Fruit fly (Drosophila melanogaster) whole organism, embryonic: ENCODE measurements around the gene ZnT77C.

Experiments used
- Bgb ChIP-seq: fragments of 200-800 bp; sonication (Bioruptor generic); IDR thresholded peaks from 2 replicates; pipeline ENCODE4 v1.3.6; 2022; ENCODE audit warnings: missing biosample characterization, missing genetic modification characterization; ENCODE audit not compliant: partially characterized antibody
- BtbVII ChIP-seq: fragments of 200-800 bp; sonication (Bioruptor generic); optimal IDR thresholded peaks from 3 replicates; lab custom pipeline; 2017; ENCODE audit warnings: missing biosample characterization, mild to moderate bottlenecking, missing genetic modification characterization
- Bteb2 ChIP-seq: fragments of 200-800 bp; sonication (Bioruptor generic); optimal IDR thresholded peaks from 2 replicates; lab custom pipeline; 2016; ENCODE audit warnings: missing biosample characterization, missing genetic modification characterization
- CG1024 ChIP-seq: fragments of 200-800 bp; sonication (Bioruptor generic); IDR thresholded peaks from 2 replicates; pipeline ENCODE4 v1.3.6; 2022; ENCODE audit warnings: missing biosample characterization, missing genetic modification characterization
- CG10979 ChIP-seq: fragments of 200-800 bp; sonication (Bioruptor generic); optimal IDR thresholded peaks from 2 replicates; lab custom pipeline; 2018; ENCODE audit warnings: missing biosample characterization, mild to moderate bottlenecking, missing genetic modification characterization, moderate library complexity
- CG11247 ChIP-seq: fragments of 200-800 bp; sonication (Bioruptor generic); IDR thresholded peaks from 2 replicates; pipeline ENCODE4 v1.3.6; 2022; ENCODE audit warnings: missing biosample characterization, missing genetic modification characterization
- CG11456 ChIP-seq: fragments of 200-800 bp; sonication (Bioruptor generic); IDR thresholded peaks from 3 replicates; pipeline ENCODE4 v1.3.6; 2022; ENCODE audit warnings: missing biosample characterization, missing genetic modification characterization
- CG13287 ChIP-seq: fragments of 200-800 bp; sonication (Bioruptor generic); IDR thresholded peaks from 2 replicates; pipeline ENCODE4 v1.3.6; 2022; ENCODE audit warnings: missing biosample characterization, missing genetic modification characterization; ENCODE audit not compliant: partially characterized antibody
- CG14965 ChIP-seq: fragments of 200-800 bp; sonication (Bioruptor generic); optimal IDR thresholded peaks from 2 replicates; lab custom pipeline; 2016; ENCODE audit warnings: missing biosample characterization, missing genetic modification characterization, borderline replicate concordance
- CG16779 ChIP-seq: fragments of 200-800 bp; sonication (Bioruptor generic); IDR thresholded peaks from 2 replicates; pipeline ENCODE4 v1.3.6; 2022; ENCODE audit warnings: missing biosample characterization, missing genetic modification characterization
- CG17359 ChIP-seq: fragments of 200-800 bp; sonication (Bioruptor generic); optimal IDR thresholded peaks from 3 replicates; lab custom pipeline; 2018; ENCODE audit warnings: missing biosample characterization, mild to moderate bottlenecking, missing genetic modification characterization, moderate library complexity
- CG18599 ChIP-seq: fragments of 200-800 bp; sonication (Bioruptor generic); optimal IDR thresholded peaks from 3 replicates; lab custom pipeline; 2017; ENCODE audit warnings: missing biosample characterization, missing genetic modification characterization, mild to moderate bottlenecking, moderate library complexity, missing genetic modification reagents
- CG34224 ChIP-seq: fragments of 200-800 bp; sonication (Bioruptor generic); IDR thresholded peaks from 3 replicates; pipeline ENCODE4 v1.3.6; 2022; ENCODE audit warnings: missing biosample characterization, missing genetic modification characterization; ENCODE audit not compliant: partially characterized antibody
- CG43689 ChIP-seq: fragments of 200-800 bp; sonication (Bioruptor generic); IDR thresholded peaks from 2 replicates; pipeline ENCODE4 v1.3.6; 2022; ENCODE audit warnings: missing biosample characterization, missing genetic modification characterization
- CG4707 ChIP-seq: fragments of 200-800 bp; sonication (Bioruptor generic); optimal IDR thresholded peaks from 2 replicates; lab custom pipeline; 2018; ENCODE audit warnings: missing biosample characterization, mild to moderate bottlenecking, missing genetic modification characterization, moderate library complexity
- CG6683 ChIP-seq: fragments of 200-800 bp; sonication (Bioruptor generic); optimal IDR thresholded peaks from 2 replicates; lab custom pipeline; 2017; ENCODE audit warnings: missing biosample characterization, mild to moderate bottlenecking, missing genetic modification characterization, missing genetic modification reagents
- CG7372 ChIP-seq: fragments of 200-800 bp; sonication (Bioruptor generic); IDR thresholded peaks from 2 replicates; pipeline ENCODE4 v1.3.6; 2022; ENCODE audit warnings: missing biosample characterization, missing genetic modification characterization
- CG8478 ChIP-seq: fragments of >200 bp; optimal IDR thresholded peaks from 2 replicates; lab custom pipeline; 2018
- Camta ChIP-seq: fragments of 200-800 bp; sonication (Bioruptor generic); optimal IDR thresholded peaks from 2 replicates; lab custom pipeline; 2016; ENCODE audit warnings: missing biosample characterization, missing genetic modification characterization
- Chrac-16 ChIP-seq: fragments of 200-800 bp; sonication (Bioruptor generic); optimal IDR thresholded peaks from 3 replicates; lab custom pipeline; 2016; ENCODE audit warnings: missing biosample characterization, missing genetic modification characterization
- D19B ChIP-seq: fragments of 200-800 bp; sonication (Bioruptor generic); optimal IDR thresholded peaks from 2 replicates; lab custom pipeline; 2017; ENCODE audit warnings: missing biosample characterization, mild to moderate bottlenecking, missing genetic modification characterization
- E2f1 ChIP-seq: fragments of 200-800 bp; sonication (Bioruptor generic); IDR thresholded peaks from 2 replicates; pipeline ENCODE4 v1.3.6; 2022; ENCODE audit warnings: missing biosample characterization, missing genetic modification characterization
- Fer2 ChIP-seq: fragments of 200-800 bp; sonication (Bioruptor generic); optimal IDR thresholded peaks from 2 replicates; lab custom pipeline; 2018; ENCODE audit warnings: missing biosample characterization, mild to moderate bottlenecking, missing genetic modification characterization, moderate library complexity
- Hey ChIP-seq: fragments of 200-800 bp; sonication (Bioruptor generic); optimal IDR thresholded peaks from 3 replicates; lab custom pipeline; 2018; ENCODE audit warnings: missing biosample characterization, mild to moderate bottlenecking, missing genetic modification characterization
- HmgZ ChIP-seq: fragments of 200-800 bp; sonication (Bioruptor generic); optimal IDR thresholded peaks from 2 replicates; lab custom pipeline; 2018; ENCODE audit warnings: missing biosample characterization, mild to moderate bottlenecking, missing genetic modification characterization
- Hr39 ChIP-seq: fragments of >200 bp; optimal IDR thresholded peaks from 2 replicates; lab custom pipeline; 2017
- Max ChIP-seq: fragments of 200-800 bp; sonication (Bioruptor generic); optimal IDR thresholded peaks from 2 replicates; lab custom pipeline; 2016; ENCODE audit warnings: missing biosample characterization, mild to moderate bottlenecking, missing genetic modification characterization
- Ptx1 ChIP-seq: fragments of 200-800 bp; sonication (Bioruptor generic); IDR thresholded peaks from 2 replicates; pipeline ENCODE4 v1.3.6; 2022; ENCODE audit warnings: missing biosample characterization, missing genetic modification characterization
- Ravus ChIP-seq: fragments of 200-800 bp; sonication (Bioruptor generic); IDR thresholded peaks from 2 replicates; pipeline ENCODE4 v1.3.6; 2022; ENCODE audit warnings: missing biosample characterization, missing genetic modification characterization
- Sox100B ChIP-seq: fragments of 200-800 bp; sonication (Bioruptor generic); optimal IDR thresholded peaks from 3 replicates; lab custom pipeline; 2018; ENCODE audit warnings: missing biosample characterization, mild to moderate bottlenecking, missing genetic modification characterization
- TFAM ChIP-seq: fragments of 200-800 bp; sonication (Bioruptor generic); optimal IDR thresholded peaks from 2 replicates; lab custom pipeline; 2017; ENCODE audit warnings: missing biosample characterization, missing genetic modification characterization, inconsistent platforms
- Tbp ChIP-seq: fragments of >200 bp; optimal IDR thresholded peaks from 2 replicates; lab custom pipeline; 2018; ENCODE audit warnings: missing biosample characterization, missing genetic modification characterization
- Trl ChIP-seq, 3 experiments: fragments of >200 bp in 2 of 3; fragments of 200-800 bp in 1 of 3; sonication (Bioruptor generic) in 1 of 3; optimal IDR thresholded peaks; 2 replicates in 1 of 3; 3 replicates in 2 of 3; lab custom pipeline; 2016 to 2017; ENCODE audit warnings: missing biosample characterization in 1 of 3, missing genetic modification characterization in 1 of 3
- ash1 ChIP-seq: fragments of 200-800 bp; sonication (Bioruptor generic); optimal IDR thresholded peaks from 2 replicates; lab custom pipeline; 2018; ENCODE audit warnings: missing biosample characterization, mild to moderate bottlenecking, missing genetic modification characterization
- cas ChIP-seq: fragments of 200-800 bp; sonication (Bioruptor generic); IDR thresholded peaks from 2 replicates; pipeline ENCODE4 v1.3.6; 2022; ENCODE audit warnings: missing biosample characterization, missing genetic modification characterization
- cwo ChIP-seq: fragments of 200-800 bp; sonication (Bioruptor generic); optimal IDR thresholded peaks from 3 replicates; lab custom pipeline; 2017; ENCODE audit warnings: missing biosample characterization, missing genetic modification characterization, mild to moderate bottlenecking, moderate library complexity, missing genetic modification reagents
- esg ChIP-seq: fragments of 200-800 bp; sonication (Bioruptor generic); conservative IDR thresholded peaks from 2 replicates; pipeline ENCODE4 v1.3.6; 2022; ENCODE audit warnings: missing biosample characterization, missing genetic modification characterization
- grau ChIP-seq: fragments of 200-800 bp; optimal IDR thresholded peaks from 3 replicates; lab custom pipeline; 2019; ENCODE audit warnings: missing biosample characterization, mild to moderate bottlenecking, missing genetic modification characterization, moderate library complexity
- gsb ChIP-seq: fragments of 200-800 bp; sonication (Bioruptor generic); IDR thresholded peaks from 2 replicates; pipeline ENCODE4 v1.3.6; 2022; ENCODE audit warnings: missing biosample characterization, missing genetic modification characterization
- kay ChIP-seq: fragments of 200-800 bp; sonication (Bioruptor generic); optimal IDR thresholded peaks from 2 replicates; lab custom pipeline; 2016; ENCODE audit warnings: missing biosample characterization, missing genetic modification characterization
- lmd ChIP-seq: fragments of 200-800 bp; sonication (Bioruptor generic); IDR thresholded peaks from 2 replicates; pipeline ENCODE4 v1.3.6; 2022; ENCODE audit warnings: missing biosample characterization, missing genetic modification characterization
- onecut ChIP-seq: fragments of 200-800 bp; sonication (Bioruptor generic); IDR thresholded peaks from 2 replicates; pipeline ENCODE4 v1.3.6; 2022; ENCODE audit warnings: missing biosample characterization, missing genetic modification characterization
- pb ChIP-seq: fragments of 200-800 bp; sonication (Bioruptor generic); optimal IDR thresholded peaks from 3 replicates; lab custom pipeline; 2016; ENCODE audit warnings: missing biosample characterization, missing genetic modification characterization
- phol ChIP-seq: fragments of 200-800 bp; sonication (Bioruptor generic); optimal IDR thresholded peaks from 3 replicates; lab custom pipeline; 2018; ENCODE audit warnings: missing biosample characterization, mild to moderate bottlenecking, missing genetic modification characterization, moderate library complexity
- psq ChIP-seq: fragments of 200-800 bp; sonication (Bioruptor generic); optimal IDR thresholded peaks from 2 replicates; lab custom pipeline; 2017; ENCODE audit warnings: missing biosample characterization, missing genetic modification characterization
- slou ChIP-seq: fragments of 200-800 bp; sonication (Bioruptor generic); optimal IDR thresholded peaks from 3 replicates; lab custom pipeline; 2016; ENCODE audit warnings: missing biosample characterization, missing genetic modification characterization
- sna ChIP-seq: fragments of 200-800 bp; sonication (Bioruptor generic); IDR thresholded peaks from 2 replicates; pipeline ENCODE4 v1.3.6; 2022; ENCODE audit warnings: missing biosample characterization, missing genetic modification characterization; ENCODE audit not compliant: partially characterized antibody
- tup ChIP-seq: fragments of 200-800 bp; sonication (Bioruptor generic); optimal IDR thresholded peaks from 2 replicates; lab custom pipeline; 2016; ENCODE audit warnings: missing biosample characterization, mild to moderate bottlenecking, missing genetic modification characterization, moderate library complexity
- unc-4 ChIP-seq: fragments of 200-800 bp; sonication (Bioruptor generic); IDR thresholded peaks from 2 replicates; pipeline ENCODE4 v1.3.6; 2022; ENCODE audit warnings: missing biosample characterization, missing genetic modification characterization; ENCODE audit not compliant: partially characterized antibody
- zfh2 ChIP-seq: fragments of 200-800 bp; sonication (Bioruptor generic); optimal IDR thresholded peaks from 2 replicates; lab custom pipeline; 2016; ENCODE audit warnings: missing biosample characterization, missing genetic modification characterization

Gene ZnT77C

DNA sequence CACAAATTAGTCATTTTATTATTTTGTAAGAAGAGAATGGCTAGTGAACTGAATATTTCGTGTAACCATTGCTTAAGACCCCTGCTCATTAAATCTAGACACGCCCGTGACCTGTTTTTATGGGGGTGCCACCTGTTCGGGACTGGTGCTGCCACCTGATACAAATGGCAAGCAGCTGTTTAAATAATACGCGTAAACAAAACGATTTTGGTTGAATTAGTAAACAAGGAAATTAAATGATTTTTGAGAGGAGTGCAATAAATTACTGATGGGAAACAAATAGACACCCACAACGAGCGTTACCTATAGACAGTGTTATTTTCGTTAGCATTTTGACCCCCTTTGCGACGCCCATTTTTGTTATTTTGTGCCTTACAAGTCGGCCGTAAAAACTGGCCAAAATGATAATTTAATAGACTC lies 19.9 kb downstream of the ZnT77C start (continued):
- TF ChIP-seq Bgb (GFP tag; lab: Robert Waterston, UW), result no peak
- TF ChIP-seq pb (GFP tag; lab: Kevin White, UChicago), result peak; percentile 83
- peak; percentile 57 for TF ChIP-seq D19B
- peak; percentile 92 for TF ChIP-seq CG18599 (GFP tag; lab: Kevin White, UChicago)
- TF ChIP-seq grau, result peak; percentile 85
- peak; percentile 82 for TF ChIP-seq phol
- no peak for TF ChIP-seq cas (GFP tag; lab: Robert Waterston, UW)
- TF ChIP-seq HmgZ (tag; lab: Kevin White, UChicago), result peak; percentile 94
- no peak for TF ChIP-seq CG43689 (GFP tag; lab: Robert Waterston, UW)
- TF ChIP-seq tup (GFP tag; lab: Kevin White, UChicago), result peak; percentile 87
- no peak for TF ChIP-seq Ptx1
- TF ChIP-seq Camta (GFP tag; lab: Kevin White, UChicago), result peak; percentile 84
- peak; percentile 37 for TF ChIP-seq Hey (tag; lab: Kevin White, UChicago)
- TF ChIP-seq slou, result peak; percentile 79
- TF ChIP-seq zfh2 (GFP tag; lab: Kevin White, UChicago), result peak; percentile 90
- TF ChIP-seq CG16779, result no peak
- no peak for TF ChIP-seq unc-4 (GFP tag; lab: Robert Waterston, UW)
- no peak for TF ChIP-seq Trl (optimal IDR thresholded peaks at IDR 0.05; lab: Kevin White, UChicago)
- peak; percentile 90 for TF ChIP-seq Trl (GFP tag; optimal IDR thresholded peaks at IDR 0.05; lab: Kevin White, UChicago)
- no peak for TF ChIP-seq Ravus (GFP tag; lab: Robert Waterston, UW)
- TF ChIP-seq CG1024, result no peak
- no peak for TF ChIP-seq CG13287 (GFP tag; lab: Robert Waterston, UW)
- TF ChIP-seq CG34224 (GFP tag; lab: Robert Waterston, UW), result no peak
- peak; percentile 71 for TF ChIP-seq CG10979 (tag; lab: Kevin White, UChicago)
- TF ChIP-seq psq (GFP tag; lab: Kevin White, UChicago), result peak; percentile 82
- TF ChIP-seq CG7372 (GFP tag; lab: Robert Waterston, UW), result no peak
- TF ChIP-seq Max (GFP tag; lab: Kevin White, UChicago), result peak; percentile 77
- TF ChIP-seq sna (GFP tag; lab: Robert Waterston, UW), result no peak
- TF ChIP-seq TFAM (GFP tag; lab: Kevin White, UChicago), result peak; percentile 19
- peak; percentile 84 for TF ChIP-seq cwo (GFP tag; lab: Kevin White, UChicago)
- TF ChIP-seq E2f1 (GFP tag; lab: Robert Waterston, UW), result no peak
- TF ChIP-seq esg (GFP tag; lab: Robert Waterston, UW), result no peak
- peak; percentile 84 for TF ChIP-seq BtbVII (GFP tag; lab: Kevin White, UChicago)
- TF ChIP-seq gsb (GFP tag; lab: Robert Waterston, UW), result no peak
- peak; percentile 88 for TF ChIP-seq Chrac-16 (GFP tag; lab: Kevin White, UChicago)
- peak; percentile 74 for TF ChIP-seq CG6683 (GFP tag; lab: Kevin White, UChicago)
- TF ChIP-seq Fer2 (tag; lab: Kevin White, UChicago), result peak; percentile 77
- no peak for TF ChIP-seq lmd
- TF ChIP-seq Sox100B (GFP tag; lab: Kevin White, UChicago), result peak; percentile 75
- peak; percentile 57 for TF ChIP-seq ash1 (GFP tag; lab: Kevin White, UChicago)
- TF ChIP-seq CG11456 (GFP tag; lab: Robert Waterston, UW), result no peak
- TF ChIP-seq Tbp (GFP tag; lab: Kevin White, UChicago), result no peak
- TF ChIP-seq onecut (GFP tag; lab: Robert Waterston, UW), result peak; percentile 73
- TF ChIP-seq kay (GFP tag; lab: Kevin White, UChicago), result peak; percentile 76
- peak; percentile 56 for TF ChIP-seq CG4707
- no peak for TF ChIP-seq Hr39 (lab: Kevin White, UChicago)
- peak; percentile 84 for TF ChIP-seq Bteb2
- no peak for TF ChIP-seq CG11247 (GFP tag; lab: Robert Waterston, UW)
- TF ChIP-seq CG17359, result peak; percentile 85
- no peak for TF ChIP-seq CG8478 (lab: Kevin White, UChicago)
- TF ChIP-seq CG14965 (GFP tag; lab: Kevin White, UChicago), result no peak
